Worm (Caenorhabditis elegans) whole organism, L3 larva: ENCODE results near the gene srx-113.

Experiments used
- R02D3.7 ChIP-seq: fragments of 150-350 bp; optimal IDR thresholded peaks from 2 replicates; lab custom pipeline; 2014; ENCODE audit warnings: missing biosample characterization, missing genetic modification characterization
- ZK546.5 ChIP-seq: sonication (generic microtip); optimal IDR thresholded peaks from 2 replicates; lab custom pipeline; 2017; ENCODE audit warnings: missing biosample characterization, missing genetic modification characterization
- ama-1 ChIP-seq: fragments of 150-350 bp; optimal IDR thresholded peaks from 2 replicates; lab custom pipeline; 2018
- ceh-16 ChIP-seq: sonication (generic microtip); optimal IDR thresholded peaks from 2 replicates; lab custom pipeline; 2017; ENCODE audit warnings: missing biosample characterization, missing genetic modification characterization
- ceh-28 ChIP-seq: fragments of 150-350 bp; optimal IDR thresholded peaks from 2 replicates; lab custom pipeline; 2014; ENCODE audit warnings: missing biosample characterization, missing genetic modification reagents, missing genetic modification characterization
- ceh-82 ChIP-seq: fragments of 150-350 bp; optimal IDR thresholded peaks from 2 replicates; lab custom pipeline; 2014; ENCODE audit warnings: missing biosample characterization, missing genetic modification characterization
- ceh-9 ChIP-seq: sonication (generic microtip); optimal IDR thresholded peaks from 2 replicates; lab custom pipeline; 2018; ENCODE audit warnings: missing biosample characterization, missing genetic modification characterization
- daf-12 ChIP-seq: fragments of 150-350 bp; optimal IDR thresholded peaks from 2 replicates; lab custom pipeline; 2014; ENCODE audit warnings: missing biosample characterization, missing genetic modification reagents, missing genetic modification characterization
- egl-27 ChIP-seq: sonication (generic microtip); optimal IDR thresholded peaks from 4 replicates; lab custom pipeline; 2017; ENCODE audit warnings: missing biosample characterization, missing genetic modification reagents, missing genetic modification characterization
- egl-5 ChIP-seq: fragments of 150-350 bp; optimal IDR thresholded peaks from 2 replicates; lab custom pipeline; 2017; ENCODE audit warnings: missing biosample characterization, missing genetic modification reagents, missing genetic modification characterization, inconsistent platforms
- elt-1 ChIP-seq: fragments of 150-350 bp; optimal IDR thresholded peaks from 2 replicates; lab custom pipeline; 2014; ENCODE audit warnings: missing biosample characterization, missing genetic modification characterization
- elt-2 ChIP-seq: sonication (generic microtip); optimal IDR thresholded peaks from 2 replicates; lab custom pipeline; 2016; ENCODE audit warnings: missing genetic modification reagents, mild to moderate bottlenecking, missing genetic modification characterization, missing compliant biosample characterization
- elt-3 ChIP-seq, 3 experiments: fragments of 150-350 bp in 1 of 3; sonication (generic microtip) in 2 of 3; optimal IDR thresholded peaks; 2 replicates in 2 of 3; 4 replicates in 1 of 3; lab custom pipeline; 2014 to 2017; ENCODE audit warnings: missing biosample characterization in 3 of 3, missing genetic modification characterization in 3 of 3
- eor-1 ChIP-seq, 2 experiments: fragments of 150-350 bp; optimal IDR thresholded peaks; 2 replicates each; lab custom pipeline; 2014 to 2018; ENCODE audit warnings: missing biosample characterization in 2 of 2, missing genetic modification characterization in 2 of 2
- fkh-10 ChIP-seq: sonication (generic microtip); optimal IDR thresholded peaks from 2 replicates; lab custom pipeline; 2017; ENCODE audit warnings: missing biosample characterization, missing genetic modification reagents, missing genetic modification characterization
- fkh-2 ChIP-seq: fragments of 150-350 bp; optimal IDR thresholded peaks from 2 replicates; lab custom pipeline; 2014; ENCODE audit warnings: missing biosample characterization, missing genetic modification reagents, missing genetic modification characterization
- fos-1 ChIP-seq: fragments of 150-350 bp; optimal IDR thresholded peaks from 2 replicates; lab custom pipeline; 2014; ENCODE audit warnings: missing biosample characterization, missing genetic modification characterization
- hmg-11 ChIP-seq: sonication (generic microtip); optimal IDR thresholded peaks from 2 replicates; lab custom pipeline; 2016; ENCODE audit warnings: missing genetic modification characterization, missing compliant biosample characterization
- lin-15B ChIP-seq: fragments of 150-350 bp; optimal IDR thresholded peaks from 2 replicates; lab custom pipeline; 2014; ENCODE audit warnings: missing biosample characterization, missing genetic modification characterization
- lin-39 ChIP-seq: fragments of 150-350 bp; optimal IDR thresholded peaks from 2 replicates; lab custom pipeline; 2018; ENCODE audit warnings: missing biosample characterization, missing genetic modification reagents, missing genetic modification characterization
- lsy-12 ChIP-seq: sonication (generic microtip); optimal IDR thresholded peaks from 2 replicates; lab custom pipeline; 2016; ENCODE audit warnings: mild to moderate bottlenecking, missing genetic modification characterization, missing compliant biosample characterization
- mdl-1 ChIP-seq: fragments of 150-350 bp; optimal IDR thresholded peaks from 2 replicates; lab custom pipeline; 2014; ENCODE audit warnings: missing biosample characterization, missing genetic modification characterization
- mml-1 ChIP-seq: fragments of 150-350 bp; sonication (generic microtip); optimal IDR thresholded peaks from 3 replicates; lab custom pipeline; 2014; ENCODE audit warnings: missing biosample characterization, missing genetic modification characterization
- nfya-1 ChIP-seq: sonication (generic microtip); optimal IDR thresholded peaks from 2 replicates; lab custom pipeline; 2017; ENCODE audit warnings: missing genetic modification characterization, mild to moderate bottlenecking, missing compliant biosample characterization, antibody characterized with exemption, moderate library complexity; ENCODE audit not compliant: insufficient read depth
- nhr-11 ChIP-seq: fragments of 150-350 bp; optimal IDR thresholded peaks from 2 replicates; lab custom pipeline; 2014; ENCODE audit warnings: missing biosample characterization, missing genetic modification characterization
- nhr-12 ChIP-seq: fragments of 150-350 bp; optimal IDR thresholded peaks from 2 replicates; lab custom pipeline; 2014; ENCODE audit warnings: missing biosample characterization, missing genetic modification characterization
- nhr-23 ChIP-seq: fragments of 150-350 bp; optimal IDR thresholded peaks from 2 replicates; lab custom pipeline; 2014; ENCODE audit warnings: missing biosample characterization, missing genetic modification reagents, missing genetic modification characterization
- nhr-237 ChIP-seq: fragments of 150-350 bp; optimal IDR thresholded peaks from 2 replicates; lab custom pipeline; 2014; ENCODE audit warnings: missing biosample characterization, missing genetic modification characterization
- nhr-25 ChIP-seq: sonication (generic microtip); optimal IDR thresholded peaks from 2 replicates; lab custom pipeline; 2017; ENCODE audit warnings: missing biosample characterization, missing genetic modification characterization
- nhr-28 ChIP-seq: fragments of 150-350 bp; optimal IDR thresholded peaks from 2 replicates; lab custom pipeline; 2014; ENCODE audit warnings: missing biosample characterization, missing genetic modification characterization
- nhr-43 ChIP-seq: sonication (generic microtip); optimal IDR thresholded peaks from 2 replicates; lab custom pipeline; 2016; ENCODE audit warnings: mild to moderate bottlenecking, missing genetic modification characterization, missing compliant biosample characterization; ENCODE audit not compliant: poor library complexity, severe bottlenecking
- nhr-76 ChIP-seq: fragments of 150-350 bp; sonication (generic microtip); optimal IDR thresholded peaks from 5 replicates; lab custom pipeline; 2014; ENCODE audit warnings: missing biosample characterization, missing genetic modification characterization
- pqm-1 ChIP-seq: fragments of 150-350 bp; optimal IDR thresholded peaks from 2 replicates; lab custom pipeline; 2017; ENCODE audit warnings: missing biosample characterization, missing genetic modification characterization, inconsistent platforms
- sea-2 ChIP-seq: fragments of 150-350 bp; sonication (generic microtip); optimal IDR thresholded peaks from 4 replicates; lab custom pipeline; 2014; ENCODE audit warnings: missing biosample characterization, missing genetic modification reagents, missing genetic modification characterization
- skn-1 ChIP-seq: fragments of 150-350 bp; optimal IDR thresholded peaks from 2 replicates; lab custom pipeline; 2014; ENCODE audit warnings: missing biosample characterization, missing genetic modification characterization
- snpc-4 ChIP-seq: fragments of 150-350 bp; optimal IDR thresholded peaks from 2 replicates; lab custom pipeline; 2014; ENCODE audit warnings: missing biosample characterization, missing genetic modification characterization
- tbx-2 ChIP-seq: sonication (generic microtip); optimal IDR thresholded peaks from 2 replicates; lab custom pipeline; 2016; ENCODE audit warnings: mild to moderate bottlenecking, missing genetic modification characterization, missing compliant biosample characterization
- unc-39 ChIP-seq: sonication (generic microtip); optimal IDR thresholded peaks from 4 replicates; lab custom pipeline; 2017; ENCODE audit warnings: missing biosample characterization, missing genetic modification characterization
- ztf-11 ChIP-seq: fragments of 150-350 bp; optimal IDR thresholded peaks from 2 replicates; lab custom pipeline; 2014; ENCODE audit warnings: missing biosample characterization, missing genetic modification characterization
- ztf-4 ChIP-seq: fragments of 150-350 bp; optimal IDR thresholded peaks from 2 replicates; lab custom pipeline; 2014; ENCODE audit warnings: missing biosample characterization, missing genetic modification characterization

srx-113 gene

ce11 chrV:12596795-12597194, 35.2 kb downstream of the srx-113 start:
- TF ChIP-seq mdl-1 (tag; lab: Kevin White, UChicago), result no peak
- TF ChIP-seq ztf-4, result no peak
- peak; percentile 71 for TF ChIP-seq nhr-25 (tag; lab: Kevin White, UChicago)
- no peak for TF ChIP-seq nhr-12 (tag; lab: Kevin White, UChicago)
- no peak for TF ChIP-seq ZK546.5 (tag; lab: Kevin White, UChicago)
- no peak for TF ChIP-seq ceh-82
- TF ChIP-seq nhr-237, result no peak
- no peak for TF ChIP-seq elt-1 (tag; lab: Kevin White, UChicago)
- peak; percentile 19 for TF ChIP-seq nhr-43
- no peak for TF ChIP-seq ama-1 (lab: Kevin White, UChicago)
- no peak for TF ChIP-seq lin-15B
- no peak for TF ChIP-seq pqm-1 (tag; lab: Kevin White, UChicago)
- no peak for TF ChIP-seq unc-39 (tag; lab: Kevin White, UChicago)
- TF ChIP-seq R02D3.7 (tag; lab: Kevin White, UChicago), result no peak
- no peak for TF ChIP-seq ceh-9 (tag; lab: Kevin White, UChicago)
- TF ChIP-seq elt-2 (tag; lab: Kevin White, UChicago), result peak; percentile 45
- TF ChIP-seq tbx-2 (tag; lab: Kevin White, UChicago), result peak; percentile 16
- TF ChIP-seq skn-1 (tag; lab: Kevin White, UChicago), result no peak
- no peak for TF ChIP-seq snpc-4 (tag; lab: Kevin White, UChicago)
- TF ChIP-seq egl-5, result peak; percentile 77
- no peak for TF ChIP-seq elt-3 (tag; optimal IDR thresholded peaks at IDR 0.05; lab: Kevin White, UChicago)
- TF ChIP-seq lin-39, result peak; percentile 57
- TF ChIP-seq fkh-10 (GFP tag; lab: Kevin White, UChicago), result no peak
- TF ChIP-seq nhr-28, result no peak
- peak; percentile 56 for TF ChIP-seq nhr-23
- TF ChIP-seq ceh-28, result no peak
- TF ChIP-seq nhr-11, result no peak
- no peak for TF ChIP-seq ztf-11 (tag; lab: Kevin White, UChicago)
- TF ChIP-seq fkh-2, result no peak
- TF ChIP-seq sea-2 (GFP tag; lab: Kevin White, UChicago), result no peak
- peak; percentile 41 for TF ChIP-seq hmg-11 (tag; lab: Kevin White, UChicago)
- peak; percentile 34 for TF ChIP-seq egl-27 (tag; lab: Kevin White, UChicago)
- no peak for TF ChIP-seq mml-1 (tag; lab: Kevin White, UChicago)
- no peak for TF ChIP-seq fos-1 (tag; lab: Kevin White, UChicago)
- TF ChIP-seq nfya-1 (tag; lab: Kevin White, UChicago), result peak; percentile 51
- peak; percentile 42 for TF ChIP-seq lsy-12 (tag; lab: Kevin White, UChicago)

ce11 chrV:12596196-12596595, 35.8 kb downstream of the srx-113 start, which contains the start of gene mma-1:
Gene mma-1, minus strand, starts transcription at chrV:12596296.
- TF ChIP-seq nhr-11 (no peak), nhr-76 (no peak), unc-39 (tag; lab: Kevin White, UChicago) (no peak), snpc-4 (tag; lab: Kevin White, UChicago) (no peak), daf-12 (tag; lab: Kevin White, UChicago) (no peak), nhr-23 (no peak), nhr-12 (tag; lab: Kevin White, UChicago) (no peak), nfya-1 (tag; lab: Kevin White, UChicago) (no peak)

- TF ChIP-seq ceh-16 (no peak), nfya-1 (tag; lab: Kevin White, UChicago) (no peak), sea-2 (GFP tag; lab: Kevin White, UChicago) (no peak), mml-1 (tag; lab: Kevin White, UChicago) (no peak), daf-12 (tag; lab: Kevin White, UChicago) (no peak), ama-1 (lab: Kevin White, UChicago) (no peak), nhr-28 (no peak), ceh-82 (no peak), nhr-237 (no peak), fos-1 (tag; lab: Kevin White, UChicago) (no peak), eor-1 (tag; optimal IDR thresholded peaks at IDR 0.05; lab: Kevin White, UChicago) (no peak), elt-1 (tag; lab: Kevin White, UChicago) (no peak), nhr-23 (no peak)
Observed at ce11 chrV:12592379-12592778, 39.6 kb downstream of the srx-113 start, which contains the start of gene C14C10.2. Gene C14C10.2, minus strand, starts transcription at chrV:12592479.
